Worm (Caenorhabditis elegans): ENCODE measurements around the gene C36C9.4.
"Not testable (repeated sequence)": the region's sequence is repeated elsewhere in the genome, so short reads cannot be mapped to it uniquely, and the experiment has no call there.

C36C9.4 gene

ce11 chrX:1696879-1697278, at the start of gene C36C9.4:
C36C9.4 (minus strand) TSS chrX:1696979.
- TF ChIP-seq snpc-4, egl-27, nhr-76 (tag; optimal IDR thresholded peaks at IDR 0.05): not testable (repeated sequence)

- not testable (repeated sequence) for TF ChIP-seq nhr-76, nhr-23, ztf-11 (tag; optimal IDR thresholded peaks at IDR 0.05)
Measured at ce11 chrX:1746117-1746516, 49.3 kb upstream of the C36C9.4 start, which contains the start of gene Y75D11A.3. Y75D11A.3 (minus strand) TSS chrX:1746217.

ce11 chrX:1742530-1742929, 45.8 kb upstream of the C36C9.4 start, which contains the start of gene Y75D11A.2:
Y75D11A.2 (plus strand) TSS chrX:1742830.
- not testable (repeated sequence) for TF ChIP-seq lsy-12, ztf-11, R02D3.7 (tag; optimal IDR thresholded peaks at IDR 0.05)

- TF ChIP-seq lsy-12 (tag; optimal IDR thresholded peaks at IDR 0.05) (no peak), ztf-4 (tag; optimal IDR thresholded peaks at IDR 0.05) (no peak), egl-5 (tag; optimal IDR thresholded peaks at IDR 0.05) (no peak), nhr-67 (tag; optimal IDR thresholded peaks at IDR 0.05) (no peak), skn-1 (tag; optimal IDR thresholded peaks at IDR 0.05) (no peak), fos-1 (tag; optimal IDR thresholded peaks at IDR 0.05) (no peak), nhr-43 (tag; optimal IDR thresholded peaks at IDR 0.05; ENCODE audit: poor library complexity, severe bottlenecking) (no peak)
Measured at ce11 chrX:1737606-1738005, 40.8 kb upstream of the C36C9.4 start, which contains the start of gene F07G6.10. F07G6.10 (plus strand) TSS chrX:1737906.

- TF ChIP-seq nhr-43 (tag; optimal IDR thresholded peaks at IDR 0.05; ENCODE audit: poor library complexity, severe bottlenecking) (no peak), elt-2 (tag; optimal IDR thresholded peaks at IDR 0.05) (no peak), aly-2 (tag; optimal IDR thresholded peaks at IDR 0.05) (no peak), ZK546.5 (tag; optimal IDR thresholded peaks at IDR 0.05) (no peak), nhr-28 (tag; optimal IDR thresholded peaks at IDR 0.05) (no peak)
Measured at ce11 chrX:1735941-1736340, 39.2 kb upstream of the C36C9.4 start, which contains the start of gene F07G6.12. F07G6.12 (plus strand) TSS chrX:1736241.

ce11 chrX:1729558-1729957, 32.8 kb upstream of the C36C9.4 start, which contains the start of gene dgn-3:
dgn-3 (plus strand) TSS chrX:1729858.
- no peak for TF ChIP-seq ama-1 (optimal IDR thresholded peaks at IDR 0.05)
- no peak for TF ChIP-seq ceh-82 (tag; optimal IDR thresholded peaks at IDR 0.05)
- TF ChIP-seq jun-1 (tag; optimal IDR thresholded peaks at IDR 0.05): no peak
- TF ChIP-seq egl-5 (tag; optimal IDR thresholded peaks at IDR 0.05): no peak
- TF ChIP-seq nhr-237 (tag; optimal IDR thresholded peaks at IDR 0.05): no peak
- TF ChIP-seq lin-15B (tag; optimal IDR thresholded peaks at IDR 0.05): no peak
- no peak for TF ChIP-seq nhr-77 (tag; optimal IDR thresholded peaks at IDR 0.05)
- no peak for TF ChIP-seq lsy-12 (tag; optimal IDR thresholded peaks at IDR 0.05)
- no peak for TF ChIP-seq nhr-25 (tag; optimal IDR thresholded peaks at IDR 0.05)
- TF ChIP-seq mdl-1 (tag; optimal IDR thresholded peaks at IDR 0.05): no peak

- TF ChIP-seq hmg-11 (tag; optimal IDR thresholded peaks at IDR 0.05): no peak
- TF ChIP-seq lsy-12 (tag; optimal IDR thresholded peaks at IDR 0.05): no peak
- TF ChIP-seq jun-1 (tag; optimal IDR thresholded peaks at IDR 0.05): no peak
- TF ChIP-seq snpc-4 (tag; optimal IDR thresholded peaks at IDR 0.05): no peak
- no peak for TF ChIP-seq unc-62 (GFP tag; optimal IDR thresholded peaks at IDR 0.05)
- TF ChIP-seq pqm-1 (tag; optimal IDR thresholded peaks at IDR 0.05): no peak
- TF ChIP-seq nhr-11 (tag; optimal IDR thresholded peaks at IDR 0.05): no peak
- TF ChIP-seq fkh-10 (GFP tag; optimal IDR thresholded peaks at IDR 0.05): no peak
- no peak for TF ChIP-seq nhr-25 (tag; optimal IDR thresholded peaks at IDR 0.05)
- TF ChIP-seq ceh-16 (tag; optimal IDR thresholded peaks at IDR 0.05): no peak
- no peak for TF ChIP-seq sea-2 (GFP tag; optimal IDR thresholded peaks at IDR 0.05)
- no peak for TF ChIP-seq daf-12 (tag; optimal IDR thresholded peaks at IDR 0.05)
- no peak for TF ChIP-seq ama-1 (optimal IDR thresholded peaks at IDR 0.05)
- TF ChIP-seq pha-4 (tag; optimal IDR thresholded peaks at IDR 0.05): no peak
- TF ChIP-seq nhr-28 (tag; optimal IDR thresholded peaks at IDR 0.05): no peak
- no peak for TF ChIP-seq mml-1 (tag; optimal IDR thresholded peaks at IDR 0.05)
- TF ChIP-seq egl-27 (tag; optimal IDR thresholded peaks at IDR 0.05): no peak
- TF ChIP-seq eor-1 (tag; optimal IDR thresholded peaks at IDR 0.05): no peak
- no peak for TF ChIP-seq skn-1 (tag; optimal IDR thresholded peaks at IDR 0.05)
Measured at ce11 chrX:1727056-1727455, 30.3 kb upstream of the C36C9.4 start, which contains the start of gene F07G6.2. F07G6.2 (plus strand) TSS chrX:1727356.
